Fruit fly (Drosophila melanogaster): ENCODE results near the gene CG6769.

CG6769 gene

DNA sequence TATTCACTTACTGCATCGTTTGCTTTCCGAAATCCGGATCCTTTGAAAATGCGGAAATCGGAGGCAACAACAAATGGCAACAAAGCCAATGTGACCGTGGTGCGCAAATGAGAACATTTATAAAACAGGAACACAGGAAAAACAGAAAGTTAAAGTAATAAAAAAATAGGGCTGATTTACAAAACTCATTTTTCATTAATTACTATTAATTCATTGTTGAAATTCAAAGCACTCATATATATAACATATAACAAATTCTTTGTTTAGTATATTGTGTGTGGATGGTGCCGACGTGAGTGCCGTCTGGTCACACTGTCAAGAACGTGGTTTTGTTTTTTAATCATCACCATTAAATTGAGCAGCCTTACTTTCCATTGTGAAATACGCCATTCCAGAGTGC lies at the start of gene CG6769, which contains the start of gene Arp8:
CG6769 (plus strand) TSS at position 292 of the 400 bp plus-strand sequence.
Arp8 (minus strand) TSS at position 90 of the 400 bp plus-strand sequence.
- TF ChIP-seq stc (GFP tag; IDR thresholded peaks at IDR 0.05) (no peak), Mrtf (GFP tag; IDR thresholded peaks at IDR 0.05) (no peak), D (optimal IDR thresholded peaks at IDR 0.05) (no peak), D (GFP tag; optimal IDR thresholded peaks at IDR 0.05) (no peak), fd96Cb (tag; optimal IDR thresholded peaks at IDR 0.05) (no peak), CG30431 (GFP tag; optimal IDR thresholded peaks at IDR 0.05) (no peak), Sox100B (GFP tag; optimal IDR thresholded peaks at IDR 0.05) (no peak), CG3995 (GFP tag; optimal IDR thresholded peaks at IDR 0.05) (no peak), Rfx (GFP tag; IDR thresholded peaks at IDR 0.05) (no peak), tx (GFP tag; optimal IDR thresholded peaks at IDR 0.05) (no peak), ac (GFP tag; optimal IDR thresholded peaks at IDR 0.05) (no peak), CG18476 (GFP tag; optimal IDR thresholded peaks at IDR 0.05) (no peak), yki (optimal IDR thresholded peaks at IDR 0.05) (no peak), slbo (GFP tag; IDR thresholded peaks at IDR 0.05) (no peak), Gsc (GFP tag; IDR thresholded peaks at IDR 0.05) (no peak), dmrt11E (tag; optimal IDR thresholded peaks at IDR 0.05) (no peak), bbx (GFP tag; IDR thresholded peaks at IDR 0.05; ENCODE audit: partially characterized antibody) (no peak), sr (GFP tag; IDR thresholded peaks at IDR 0.05) (no peak), en (GFP tag; optimal IDR thresholded peaks at IDR 0.05) (no peak), Aef1 (GFP tag; IDR thresholded peaks at IDR 0.05) (no peak), CG33213 (GFP tag; optimal IDR thresholded peaks at IDR 0.05) (no peak), nom (GFP tag; optimal IDR thresholded peaks at IDR 0.05) (peak; percentile 2), CG8765 (GFP tag; IDR thresholded peaks at IDR 0.05) (no peak), CG11456 (GFP tag; IDR thresholded peaks at IDR 0.05) (no peak), fu2 (GFP tag; optimal IDR thresholded peaks at IDR 0.05) (no peak), BEAF-32 (GFP tag; optimal IDR thresholded peaks at IDR 0.05) (peak; percentile 43), CG4730 (GFP tag; IDR thresholded peaks at IDR 0.05) (no peak), Lhr (GFP tag; optimal IDR thresholded peaks at IDR 0.05) (no peak), B-H2 (GFP tag; optimal IDR thresholded peaks at IDR 0.05) (peak; percentile 1), Xrp1 (GFP tag; IDR thresholded peaks at IDR 0.05) (0 out of 2 replicates have a peak, but pooled peaks have one; percentile 14), CG9932 (GFP tag; IDR thresholded peaks at IDR 0.05) (no peak), CG7786 (GFP tag; optimal IDR thresholded peaks at IDR 0.05) (no peak), Neu2 (GFP tag; optimal IDR thresholded peaks at IDR 0.05; ENCODE audit: borderline replicate concordance) (no peak), CG13296 (GFP tag; optimal IDR thresholded peaks at IDR 0.05) (peak; percentile 8), gfzf (GFP tag; optimal IDR thresholded peaks at IDR 0.05) (peak; percentile 68), Doc3 (GFP tag; IDR thresholded peaks at IDR 0.05; ENCODE audit: partially characterized antibody) (no peak), nerfin-2 (GFP tag; IDR thresholded peaks at IDR 0.05; ENCODE audit: partially characterized antibody) (no peak), Mes4 (GFP tag; optimal IDR thresholded peaks at IDR 0.05) (no peak), disco-r (GFP tag; optimal IDR thresholded peaks at IDR 0.05) (no peak), toy (GFP tag; IDR thresholded peaks at IDR 0.05) (no peak), CG10147 (GFP tag; optimal IDR thresholded peaks at IDR 0.05) (peak; percentile 22), ken (GFP tag; IDR thresholded peaks at IDR 0.05) (no peak), nerfin-1 (tag; optimal IDR thresholded peaks at IDR 0.05) (no peak), CG4820 (GFP tag; optimal IDR thresholded peaks at IDR 0.05) (no peak), gsb (GFP tag; IDR thresholded peaks at IDR 0.05) (no peak), Hmr (GFP tag; optimal IDR thresholded peaks at IDR 0.05) (no peak), CG4360 (GFP tag; IDR thresholded peaks at IDR 0.05) (peak; percentile 27; the same call in 1 of the 2 replicates), CG6654 (GFP tag; optimal IDR thresholded peaks at IDR 0.05) (no peak), Sin3A (optimal IDR thresholded peaks at IDR 0.05) (peak; percentile 36), pum (GFP tag; optimal IDR thresholded peaks at IDR 0.05) (no peak), Vsx1 (GFP tag; optimal IDR thresholded peaks at IDR 0.05) (no peak), Fer3 (tag; optimal IDR thresholded peaks at IDR 0.05) (no peak), Side (GFP tag; optimal IDR thresholded peaks at IDR 0.05) (no peak)

Measured in whole organism, embryonic.